Fruit fly (Drosophila melanogaster) whole organism, prepupa: ENCODE measurements around the gene CG10064.

Experiments
- Blimp-1 ChIP-seq: fragments of 200-800 bp; sonication (Bioruptor generic); optimal IDR thresholded peaks from 3 replicates; lab custom pipeline; 2017; ENCODE audit warnings: missing biosample characterization, missing genetic modification characterization, mild to moderate bottlenecking, moderate library complexity, missing genetic modification reagents
- CG10631 ChIP-seq: fragments of 200-800 bp; sonication (Bioruptor generic); optimal IDR thresholded peaks from 2 replicates; lab custom pipeline; 2016; ENCODE audit warnings: missing biosample characterization, missing genetic modification characterization
- CG10669 ChIP-seq: fragments of 200-800 bp; sonication (Bioruptor generic); optimal IDR thresholded peaks from 3 replicates; lab custom pipeline; 2018; ENCODE audit warnings: missing biosample characterization, mild to moderate bottlenecking, missing genetic modification characterization, moderate library complexity
- CG11294 ChIP-seq: fragments of 200-800 bp; sonication (Bioruptor generic); IDR thresholded peaks from 2 replicates; pipeline ENCODE4 v1.3.6; 2022; ENCODE audit warnings: missing biosample characterization, missing genetic modification characterization
- CG11902 ChIP-seq: fragments of 200-800 bp; sonication (Bioruptor generic); optimal IDR thresholded peaks from 3 replicates; lab custom pipeline; 2016; ENCODE audit warnings: missing biosample characterization, missing genetic modification characterization
- CG1621 ChIP-seq: fragments of 200-800 bp; sonication (Bioruptor generic); optimal IDR thresholded peaks from 3 replicates; lab custom pipeline; 2018; ENCODE audit warnings: missing biosample characterization, mild to moderate bottlenecking, missing genetic modification characterization
- CG16779 ChIP-seq: fragments of 200-800 bp; sonication (Bioruptor generic); optimal IDR thresholded peaks from 3 replicates; lab custom pipeline; 2017; ENCODE audit warnings: missing biosample characterization, mild to moderate bottlenecking, missing genetic modification characterization
- CG3032 ChIP-seq: fragments of 200-800 bp; optimal IDR thresholded peaks from 2 replicates; lab custom pipeline; 2019; ENCODE audit warnings: missing biosample characterization, mild to moderate bottlenecking, missing genetic modification characterization, moderate library complexity
- CG31627 ChIP-seq: fragments of 200-800 bp; sonication (Bioruptor generic); optimal IDR thresholded peaks from 3 replicates; lab custom pipeline; 2016; ENCODE audit warnings: missing biosample characterization, missing genetic modification characterization
- CG32006 ChIP-seq: fragments of 200-800 bp; sonication (Bioruptor generic); optimal IDR thresholded peaks from 3 replicates; lab custom pipeline; 2017; ENCODE audit warnings: missing biosample characterization, mild to moderate bottlenecking, missing genetic modification characterization
- CG34406 ChIP-seq: fragments of 200-800 bp; sonication (Bioruptor generic); optimal IDR thresholded peaks from 3 replicates; lab custom pipeline; 2016; ENCODE audit warnings: missing biosample characterization, missing genetic modification characterization
- CG3919 ChIP-seq: fragments of 200-800 bp; sonication (Bioruptor generic); optimal IDR thresholded peaks from 3 replicates; lab custom pipeline; 2016; ENCODE audit warnings: missing biosample characterization, missing genetic modification characterization
- CG4318 ChIP-seq: fragments of 200-800 bp; sonication (Bioruptor generic); optimal IDR thresholded peaks from 3 replicates; lab custom pipeline; 2017; ENCODE audit warnings: missing biosample characterization, mild to moderate bottlenecking, missing genetic modification characterization
- CG6163 ChIP-seq: fragments of 200-800 bp; sonication (Bioruptor generic); IDR thresholded peaks from 3 replicates; pipeline ENCODE4 v1.3.6; 2022; ENCODE audit warnings: missing biosample characterization, missing genetic modification characterization
- CG6276 ChIP-seq: fragments of 200-800 bp; sonication (Bioruptor generic); optimal IDR thresholded peaks from 2 replicates; lab custom pipeline; 2017; ENCODE audit warnings: missing biosample characterization, mild to moderate bottlenecking, missing genetic modification characterization
- CG6792 ChIP-seq: fragments of 200-800 bp; sonication (Bioruptor generic); optimal IDR thresholded peaks from 3 replicates; lab custom pipeline; 2016; ENCODE audit warnings: missing biosample characterization, missing genetic modification characterization
- CG6808 ChIP-seq: fragments of 200-800 bp; sonication (Bioruptor generic); optimal IDR thresholded peaks from 3 replicates; lab custom pipeline; 2017; ENCODE audit warnings: missing biosample characterization, missing genetic modification characterization, mild to moderate bottlenecking, moderate library complexity, missing genetic modification reagents
- CG6854 ChIP-seq: fragments of 200-800 bp; sonication (Bioruptor generic); optimal IDR thresholded peaks from 2 replicates; lab custom pipeline; 2017; ENCODE audit warnings: missing biosample characterization, mild to moderate bottlenecking, missing genetic modification characterization
- CG7368 ChIP-seq: fragments of 200-800 bp; sonication (Bioruptor generic); optimal IDR thresholded peaks from 3 replicates; lab custom pipeline; 2016; ENCODE audit warnings: missing biosample characterization, missing genetic modification characterization
- CG8119 ChIP-seq: fragments of 200-800 bp; sonication (Bioruptor generic); IDR thresholded peaks from 3 replicates; pipeline ENCODE4 v1.3.6; 2022; ENCODE audit warnings: missing biosample characterization, missing genetic modification characterization
- CG8319 ChIP-seq: fragments of 200-800 bp; sonication (Bioruptor generic); optimal IDR thresholded peaks from 3 replicates; lab custom pipeline; 2016; ENCODE audit warnings: missing biosample characterization, missing genetic modification characterization
- CG8632 ChIP-seq: fragments of 200-800 bp; sonication (Bioruptor generic); optimal IDR thresholded peaks from 3 replicates; lab custom pipeline; 2016; ENCODE audit warnings: missing biosample characterization, missing genetic modification characterization
- CG9139 ChIP-seq: fragments of 200-800 bp; sonication (Bioruptor generic); optimal IDR thresholded peaks from 3 replicates; lab custom pipeline; 2017; ENCODE audit warnings: missing biosample characterization, mild to moderate bottlenecking, missing genetic modification characterization
- Eip75B ChIP-seq: fragments of 200-800 bp; sonication (Bioruptor generic); optimal IDR thresholded peaks from 3 replicates; lab custom pipeline; 2016; ENCODE audit warnings: missing biosample characterization, missing genetic modification characterization
- Eip78C ChIP-seq: fragments of 200-800 bp; sonication (Bioruptor generic); peaks from one replicate; lab custom pipeline; 2016; ENCODE audit warnings: missing biosample characterization, missing genetic modification characterization
- Eip93F ChIP-seq: fragments of 200-800 bp; sonication (Bioruptor generic); optimal IDR thresholded peaks from 2 replicates; lab custom pipeline; 2016; ENCODE audit warnings: missing biosample characterization, mild to moderate bottlenecking, missing genetic modification characterization
- Ets21C ChIP-seq: fragments of 200-800 bp; sonication (Bioruptor generic); optimal IDR thresholded peaks from 3 replicates; lab custom pipeline; 2016; ENCODE audit warnings: missing biosample characterization, missing genetic modification characterization
- Ets96B ChIP-seq: fragments of 200-800 bp; optimal IDR thresholded peaks from 2 replicates; lab custom pipeline; 2019; ENCODE audit warnings: missing biosample characterization, mild to moderate bottlenecking, missing genetic modification characterization, moderate library complexity
- Gug ChIP-seq: fragments of 200-800 bp; sonication (Bioruptor generic); IDR thresholded peaks from 2 replicates; pipeline ENCODE4 v1.3.6; 2022; ENCODE audit warnings: missing biosample characterization, missing genetic modification characterization
- Hr38 ChIP-seq: sonication (Bioruptor generic); optimal IDR thresholded peaks from 2 replicates; lab custom pipeline; 2016; ENCODE audit warnings: missing biosample characterization, missing genetic modification characterization
- Hr39 ChIP-seq: fragments of 200-800 bp; sonication (Bioruptor generic); optimal IDR thresholded peaks from 2 replicates; lab custom pipeline; 2016; ENCODE audit warnings: missing biosample characterization, missing genetic modification characterization
- Hr4 ChIP-seq: fragments of 200-800 bp; sonication (Bioruptor generic); optimal IDR thresholded peaks from 3 replicates; lab custom pipeline; 2016; ENCODE audit warnings: missing biosample characterization, missing genetic modification characterization
- Lpt ChIP-seq: fragments of 200-800 bp; sonication (Bioruptor generic); optimal IDR thresholded peaks from 3 replicates; lab custom pipeline; 2016; ENCODE audit warnings: missing biosample characterization, missing genetic modification characterization
- Met ChIP-seq: fragments of 200-800 bp; sonication (Bioruptor generic); optimal IDR thresholded peaks from 3 replicates; lab custom pipeline; 2016; ENCODE audit warnings: missing biosample characterization, missing genetic modification characterization
- OdsH ChIP-seq: fragments of 200-800 bp; sonication (Bioruptor generic); optimal IDR thresholded peaks from 3 replicates; lab custom pipeline; 2016; ENCODE audit warnings: missing biosample characterization, missing genetic modification characterization
- Smox ChIP-seq: fragments of 200-800 bp; sonication (Bioruptor generic); optimal IDR thresholded peaks from 3 replicates; lab custom pipeline; 2016; ENCODE audit warnings: missing biosample characterization, missing genetic modification characterization
- Sox102F ChIP-seq: fragments of 200-800 bp; sonication (Bioruptor generic); optimal IDR thresholded peaks from 2 replicates; lab custom pipeline; 2016; ENCODE audit warnings: missing biosample characterization, mild to moderate bottlenecking, missing genetic modification characterization
- Sox14 ChIP-seq: fragments of 200-800 bp; sonication (Bioruptor generic); optimal IDR thresholded peaks from 3 replicates; lab custom pipeline; 2016; ENCODE audit warnings: missing biosample characterization, missing genetic modification characterization
- achi ChIP-seq: fragments of 200-800 bp; sonication (Bioruptor generic); optimal IDR thresholded peaks from 3 replicates; lab custom pipeline; 2016; ENCODE audit warnings: missing biosample characterization, missing genetic modification characterization
- acj6 ChIP-seq: fragments of 200-800 bp; sonication (Bioruptor generic); optimal IDR thresholded peaks from 3 replicates; lab custom pipeline; 2016; ENCODE audit warnings: missing biosample characterization, missing genetic modification characterization
- dac ChIP-seq: fragments of 200-800 bp; sonication (Bioruptor generic); optimal IDR thresholded peaks from 2 replicates; lab custom pipeline; 2017; ENCODE audit warnings: missing biosample characterization, mild to moderate bottlenecking, missing genetic modification characterization
- dsx ChIP-seq: fragments of 200-800 bp; optimal IDR thresholded peaks from 3 replicates; lab custom pipeline; 2019; ENCODE audit warnings: missing biosample characterization, mild to moderate bottlenecking, missing genetic modification characterization, moderate library complexity; ENCODE audit not compliant: poor library complexity, severe bottlenecking
- eg ChIP-seq: fragments of 200-800 bp; sonication (Bioruptor generic); IDR thresholded peaks from 3 replicates; pipeline ENCODE4 v1.3.6; 2022; ENCODE audit warnings: missing biosample characterization, missing genetic modification characterization
- esn ChIP-seq: fragments of 200-800 bp; sonication (Bioruptor generic); optimal IDR thresholded peaks from 2 replicates; lab custom pipeline; 2016; ENCODE audit warnings: missing biosample characterization, mild to moderate bottlenecking, missing genetic modification characterization, moderate library complexity
- fd59A ChIP-seq: fragments of 200-800 bp; sonication (Bioruptor generic); optimal IDR thresholded peaks from 2 replicates; lab custom pipeline; 2017; ENCODE audit warnings: missing biosample characterization, mild to moderate bottlenecking, missing genetic modification characterization, missing genetic modification reagents
- fd85E ChIP-seq: fragments of 200-800 bp; sonication (Bioruptor generic); optimal IDR thresholded peaks from 3 replicates; lab custom pipeline; 2016; ENCODE audit warnings: missing biosample characterization, missing genetic modification characterization
- fkh ChIP-seq: fragments of 200-800 bp; sonication (Bioruptor generic); optimal IDR thresholded peaks from 3 replicates; lab custom pipeline; 2017; ENCODE audit warnings: missing biosample characterization, mild to moderate bottlenecking, missing genetic modification characterization, moderate library complexity
- lz ChIP-seq: fragments of 200-800 bp; sonication (Bioruptor generic); optimal IDR thresholded peaks from 3 replicates; lab custom pipeline; 2016; ENCODE audit warnings: missing biosample characterization, missing genetic modification characterization
- net ChIP-seq: fragments of 200-800 bp; sonication (Bioruptor generic); optimal IDR thresholded peaks from 3 replicates; lab custom pipeline; 2016; ENCODE audit warnings: missing biosample characterization, missing genetic modification characterization
- pdm3 ChIP-seq: fragments of 200-800 bp; sonication (Bioruptor generic); optimal IDR thresholded peaks from 3 replicates; lab custom pipeline; 2016; ENCODE audit warnings: missing biosample characterization, missing genetic modification characterization
- salr ChIP-seq, 2 experiments: fragments of 200-800 bp; sonication (Bioruptor generic); optimal IDR thresholded peaks; 3 replicates each; lab custom pipeline; 2016 to 2018; ENCODE audit warnings: missing biosample characterization in 2 of 2, missing genetic modification characterization in 2 of 2, mild to moderate bottlenecking in 1 of 2
- topi ChIP-seq: fragments of 200-800 bp; sonication (Bioruptor generic); optimal IDR thresholded peaks from 3 replicates; lab custom pipeline; 2016; ENCODE audit warnings: missing biosample characterization, missing genetic modification characterization
- vri ChIP-seq: fragments of 200-800 bp; sonication (Bioruptor generic); optimal IDR thresholded peaks from 3 replicates; lab custom pipeline; 2016; ENCODE audit warnings: missing biosample characterization, mild to moderate bottlenecking, missing genetic modification characterization

Gene CG10064

DNA sequence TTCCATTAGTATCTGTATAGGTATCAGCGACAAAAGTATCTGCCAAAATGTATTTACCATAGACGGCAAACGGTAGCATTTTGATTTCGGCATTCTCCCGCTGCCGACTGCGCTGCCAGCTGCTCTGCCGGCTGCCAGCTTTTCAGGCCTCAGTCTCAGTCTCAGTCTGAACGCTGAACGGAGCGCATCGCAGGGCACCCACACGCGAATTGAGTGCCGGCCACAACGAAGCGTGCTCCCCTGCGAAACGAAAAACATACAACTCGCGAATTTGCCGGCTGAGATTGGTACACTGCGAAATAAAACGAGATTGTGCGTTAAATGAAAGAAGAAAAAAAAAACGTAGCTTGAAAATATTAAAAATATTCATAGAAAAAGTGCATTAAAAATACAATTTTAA lies 31.0 kb upstream of the CG10064 start, which contains the start of gene Mp:
Mp (plus strand) TSS at position 152 of the 400 bp plus-strand sequence.
- TF ChIP-seq CG6792 (GFP tag; lab: Kevin White, UChicago) (no peak), CG32006 (GFP tag; lab: Kevin White, UChicago) (peak; percentile 22), CG1621 (tag; lab: Kevin White, UChicago) (no peak), salr (GFP tag; optimal IDR thresholded peaks at IDR 0.05; lab: Kevin White, UChicago) (no peak), CG10669 (GFP tag; lab: Kevin White, UChicago) (no peak), CG16779 (tag; lab: Kevin White, UChicago) (no peak), CG8319 (GFP tag; lab: Kevin White, UChicago) (no peak), topi (peak; percentile 11), Sox102F (GFP tag; lab: Kevin White, UChicago) (no peak), acj6 (GFP tag; lab: Kevin White, UChicago) (no peak), esn (peak; percentile 18), CG6276 (GFP tag; lab: Kevin White, UChicago) (no peak), CG6808 (no peak), Ets21C (GFP tag; lab: Kevin White, UChicago) (no peak), Hr39 (GFP tag; lab: Kevin White, UChicago) (peak; percentile 13), Smox (GFP tag; lab: Kevin White, UChicago) (no peak), Hr38 (GFP tag; lab: Kevin White, UChicago) (no peak), Hr4 (GFP tag; lab: Kevin White, UChicago) (no peak), fkh (no peak), Eip93F (no peak), net (GFP tag; lab: Kevin White, UChicago) (peak; percentile 17), CG4318 (no peak), Eip78C (GFP tag; lab: Kevin White, UChicago) (peak; percentile 61), CG3032 (tag; lab: Kevin White, UChicago) (no peak), dac (GFP tag; lab: Kevin White, UChicago) (no peak), CG34406 (no peak), eg (GFP tag; lab: Robert Waterston, UW) (0 out of 3 replicates have a peak, but pooled peaks have one; percentile 12), Eip75B (GFP tag; lab: Kevin White, UChicago) (no peak), fd85E (GFP tag; lab: Kevin White, UChicago) (no peak), CG6854 (no peak), lz (GFP tag; lab: Kevin White, UChicago) (no peak), CG8632 (GFP tag; lab: Kevin White, UChicago) (no peak), CG10631 (GFP tag; lab: Kevin White, UChicago) (no peak), CG7368 (no peak), Ets96B (no peak), Gug (GFP tag; lab: Robert Waterston, UW) (peak; percentile 11; the same call in 1 of the 2 replicates), Lpt (GFP tag; lab: Kevin White, UChicago) (no peak), CG8119 (GFP tag; lab: Robert Waterston, UW) (no peak), pdm3 (GFP tag; lab: Kevin White, UChicago) (no peak), achi (GFP tag; lab: Kevin White, UChicago) (no peak), vri (GFP tag; lab: Kevin White, UChicago) (no peak), CG11902 (GFP tag; lab: Kevin White, UChicago) (no peak), CG31627 (no peak), CG9139 (no peak), Met (no peak), CG3919 (GFP tag; lab: Kevin White, UChicago) (peak; percentile 11), OdsH (GFP tag; lab: Kevin White, UChicago) (peak; percentile 22), Blimp-1 (GFP tag; lab: Kevin White, UChicago) (no peak), Sox14 (GFP tag; lab: Kevin White, UChicago) (no peak), CG11294 (0 out of 2 replicates have a peak, but pooled peaks have one; percentile 21), CG6163 (GFP tag; lab: Robert Waterston, UW) (peak; percentile 35; the same call in 1 of the 3 replicates), dsx (GFP tag; lab: Kevin White, UChicago) (no peak), fd59A (GFP tag; lab: Kevin White, UChicago) (no peak)
